Worm (Caenorhabditis elegans) whole organism, early embryonic: Measurements from ENCODE around the gene tag-335.

Source experiments
- B0310.2 ChIP-seq: sonication (generic microtip); optimal IDR thresholded peaks from 2 replicates; lab custom pipeline; 2016; ENCODE audit warnings: mild to moderate bottlenecking, missing genetic modification characterization, missing compliant biosample characterization
- F13C5.2 ChIP-seq: sonication (generic microtip); optimal IDR thresholded peaks from 2 replicates; lab custom pipeline; 2017; ENCODE audit warnings: mild to moderate bottlenecking, missing genetic modification characterization, inconsistent platforms, missing compliant biosample characterization
- aly-1 ChIP-seq: sonication (generic microtip); optimal IDR thresholded peaks from 2 replicates; lab custom pipeline; 2016; ENCODE audit warnings: missing genetic modification characterization, missing compliant biosample characterization
- ama-1 ChIP-seq: fragments of 150-350 bp; optimal IDR thresholded peaks from 2 replicates; lab custom pipeline; 2014
- ceh-13 ChIP-seq: fragments of 200-800 bp; sonication (Bioruptor generic); optimal IDR thresholded peaks from 2 replicates; lab custom pipeline; 2018; ENCODE audit warnings: mild to moderate bottlenecking, missing genetic modification characterization, missing compliant biosample characterization
- ceh-36 ChIP-seq: sonication (generic microtip); optimal IDR thresholded peaks from 2 replicates; lab custom pipeline; 2016; ENCODE audit warnings: missing genetic modification characterization, inconsistent platforms, missing compliant biosample characterization
- ets-7 ChIP-seq: sonication (generic microtip); optimal IDR thresholded peaks from 2 replicates; lab custom pipeline; 2016; ENCODE audit warnings: missing genotype, missing genetic modification characterization, missing compliant biosample characterization
- flt-1 ChIP-seq: fragments of 200-800 bp; sonication (Bioruptor generic); IDR thresholded peaks from 2 replicates; pipeline ENCODE4 v1.3.6; 2022; ENCODE audit warnings: missing genetic modification characterization, missing compliant biosample characterization
- hmbx-1 ChIP-seq: sonication (generic microtip); optimal IDR thresholded peaks from 2 replicates; lab custom pipeline; 2016; ENCODE audit warnings: mild to moderate bottlenecking, missing genetic modification characterization, missing compliant biosample characterization
- hmg-4 ChIP-seq: fragments of 200-800 bp; sonication (Bioruptor generic); optimal IDR thresholded peaks from 2 replicates; lab custom pipeline; 2018; ENCODE audit warnings: mild to moderate bottlenecking, missing genetic modification characterization, missing compliant biosample characterization
- hnd-1 ChIP-seq: sonication (generic microtip); optimal IDR thresholded peaks from 2 replicates; lab custom pipeline; 2016; ENCODE audit warnings: missing genetic modification characterization, missing compliant biosample characterization
- pes-1 ChIP-seq: fragments of 200-800 bp; sonication (Bioruptor generic); IDR thresholded peaks from 2 replicates; pipeline ENCODE4 v1.3.6; 2022; ENCODE audit warnings: missing genetic modification reagents, missing genetic modification characterization, missing compliant biosample characterization
- scrt-1 ChIP-seq: fragments of 200-800 bp; sonication (Bioruptor generic); IDR thresholded peaks from 2 replicates; pipeline ENCODE4 v1.3.6; 2022; ENCODE audit warnings: missing genetic modification characterization, missing compliant biosample characterization
- sea-1 ChIP-seq: fragments of 200-800 bp; sonication (Bioruptor generic); conservative IDR thresholded peaks from 2 replicates; pipeline ENCODE4 v1.3.6; 2022; ENCODE audit warnings: missing genetic modification characterization, missing compliant biosample characterization
- tbx-11 ChIP-seq: fragments of 200-800 bp; sonication (Bioruptor generic); IDR thresholded peaks from 2 replicates; pipeline ENCODE4 v1.3.6; 2022; ENCODE audit warnings: missing genetic modification characterization, missing compliant biosample characterization
- tbx-37 ChIP-seq: fragments of 200-800 bp; sonication (Bioruptor generic); conservative IDR thresholded peaks from 2 replicates; pipeline ENCODE4 v1.3.6; 2022; ENCODE audit warnings: missing genetic modification reagents, missing genetic modification characterization, missing compliant biosample characterization
- tra-4 ChIP-seq: sonication (generic microtip); optimal IDR thresholded peaks from 2 replicates; lab custom pipeline; 2017; ENCODE audit warnings: missing genetic modification characterization, missing compliant biosample characterization

tag-335 gene

ce11 chrIV:12275892-12276291 lies 2.5 kb downstream of the tag-335 start, which contains the start of gene vps-8:
TSS of gene vps-8 (minus strand) at chrIV:12275992.
- no peak for TF ChIP-seq tbx-37 (GFP tag; lab: Robert Waterston, UW)
- TF ChIP-seq tra-4 = no peak
- no peak for TF ChIP-seq ama-1

ce11 chrIV:12274365-12274764 lies 4.0 kb downstream of the tag-335 start:
- TF ChIP-seq B0310.2 (tag; lab: Kevin White, UChicago) (no peak), F13C5.2 (tag; lab: Kevin White, UChicago) (no peak), ama-1 (no peak), ceh-13 (no peak), scrt-1 (GFP tag; lab: Robert Waterston, UW) (no peak)

ce11 chrIV:12270392-12270791 lies 8.0 kb downstream of the tag-335 start, which contains the start of gene C42C1.3:
TSS of gene C42C1.3 (minus strand) at chrIV:12270492.
- TF ChIP-seq tbx-11 (GFP tag; lab: Robert Waterston, UW) (no peak), scrt-1 (GFP tag; lab: Robert Waterston, UW) (no peak), aly-1 (tag; lab: Kevin White, UChicago) (no peak), tra-4 (no peak), B0310.2 (tag; lab: Kevin White, UChicago) (no peak), F13C5.2 (tag; lab: Kevin White, UChicago) (no peak), flt-1 (GFP tag; lab: Robert Waterston, UW) (no peak), hmbx-1 (tag; lab: Kevin White, UChicago) (no peak), tbx-37 (GFP tag; lab: Robert Waterston, UW) (no peak), pes-1 (no peak), sea-1 (GFP tag; lab: Robert Waterston, UW) (no peak), ceh-13 (no peak), ets-7 (no peak), hmg-4 (GFP tag; lab: Kevin White, UChicago) (no peak), ama-1 (no peak), ceh-36 (no peak), hnd-1 (tag; lab: Kevin White, UChicago) (no peak)

DNA sequence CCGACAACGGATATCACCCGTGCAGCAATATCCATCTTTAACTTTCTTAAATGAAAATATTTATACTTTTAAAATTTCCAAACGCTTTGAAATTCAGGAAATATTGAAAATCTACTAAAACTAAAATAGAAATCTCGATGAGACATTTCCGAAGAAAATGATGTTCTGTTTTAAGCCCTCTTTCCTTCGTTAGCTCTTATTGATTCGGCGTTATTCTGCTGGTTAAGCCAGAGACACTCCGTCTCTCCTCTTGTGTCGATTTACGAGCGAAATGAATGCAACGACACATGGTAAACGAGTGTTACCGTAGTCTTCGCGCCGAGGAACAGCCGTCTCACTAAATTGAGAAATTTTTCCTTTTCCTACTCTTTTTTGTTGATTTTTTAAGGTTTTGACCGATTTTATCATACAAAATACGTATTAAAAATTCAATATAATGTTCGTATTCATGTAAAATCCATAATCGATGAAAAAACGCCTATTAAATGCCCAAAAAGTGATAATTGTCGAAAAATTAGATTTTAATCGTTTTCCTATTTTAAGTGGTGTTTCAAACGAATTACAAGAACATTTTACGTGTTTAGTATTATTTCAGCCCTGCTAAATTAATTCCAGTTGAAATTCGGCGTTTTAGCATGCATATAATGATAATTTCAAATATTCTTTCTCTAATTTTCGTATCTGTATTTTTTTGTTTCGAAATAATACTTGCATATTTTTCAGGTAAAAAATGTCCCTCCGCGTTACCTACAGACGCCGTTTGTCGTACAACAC lies 9.9 kb downstream of the tag-335 start, which contains the start of the genes ppm-1.H and rpl-34:
Gene ppm-1.H (minus strand): TSS at position 51 of the 774 bp plus-strand sequence.
Gene rpl-34 (plus strand): TSS at position 724 of the 774 bp plus-strand sequence.
- TF ChIP-seq F13C5.2 (tag; lab: Kevin White, UChicago) (peak; percentile 34), aly-1 (tag; lab: Kevin White, UChicago) (no peak)

- TF ChIP-seq ama-1 = no peak
- no peak for TF ChIP-seq sea-1 (GFP tag; lab: Robert Waterston, UW)
- no peak for TF ChIP-seq F13C5.2 (tag; lab: Kevin White, UChicago)
- no peak for TF ChIP-seq hnd-1 (tag; lab: Kevin White, UChicago)
- no peak for TF ChIP-seq pes-1
- no peak for TF ChIP-seq aly-1 (tag; lab: Kevin White, UChicago)
- TF ChIP-seq ceh-36 = no peak
- no peak for TF ChIP-seq hmg-4 (GFP tag; lab: Kevin White, UChicago)
- no peak for TF ChIP-seq tbx-37 (GFP tag; lab: Robert Waterston, UW)
- TF ChIP-seq ceh-13 = no peak
- TF ChIP-seq ets-7 = no peak
These were observed 12.5 kb downstream of the tag-335 start for ce11 chrIV:12265877-12266276.

ce11 chrIV:12261353-12261752 lies 17.0 kb downstream of the tag-335 start, which contains the start of gene sre-14:
TSS of gene sre-14 (minus strand) at chrIV:12261453.
- TF ChIP-seq ceh-36 (no peak), hnd-1 (tag; lab: Kevin White, UChicago) (no peak), hmg-4 (GFP tag; lab: Kevin White, UChicago) (no peak), B0310.2 (tag; lab: Kevin White, UChicago) (no peak), tbx-11 (GFP tag; lab: Robert Waterston, UW) (no peak), tra-4 (no peak), ceh-13 (no peak), pes-1 (no peak), scrt-1 (GFP tag; lab: Robert Waterston, UW) (no peak), ama-1 (no peak), ets-7 (no peak), flt-1 (GFP tag; lab: Robert Waterston, UW) (no peak), hmbx-1 (tag; lab: Kevin White, UChicago) (no peak)

DNA sequence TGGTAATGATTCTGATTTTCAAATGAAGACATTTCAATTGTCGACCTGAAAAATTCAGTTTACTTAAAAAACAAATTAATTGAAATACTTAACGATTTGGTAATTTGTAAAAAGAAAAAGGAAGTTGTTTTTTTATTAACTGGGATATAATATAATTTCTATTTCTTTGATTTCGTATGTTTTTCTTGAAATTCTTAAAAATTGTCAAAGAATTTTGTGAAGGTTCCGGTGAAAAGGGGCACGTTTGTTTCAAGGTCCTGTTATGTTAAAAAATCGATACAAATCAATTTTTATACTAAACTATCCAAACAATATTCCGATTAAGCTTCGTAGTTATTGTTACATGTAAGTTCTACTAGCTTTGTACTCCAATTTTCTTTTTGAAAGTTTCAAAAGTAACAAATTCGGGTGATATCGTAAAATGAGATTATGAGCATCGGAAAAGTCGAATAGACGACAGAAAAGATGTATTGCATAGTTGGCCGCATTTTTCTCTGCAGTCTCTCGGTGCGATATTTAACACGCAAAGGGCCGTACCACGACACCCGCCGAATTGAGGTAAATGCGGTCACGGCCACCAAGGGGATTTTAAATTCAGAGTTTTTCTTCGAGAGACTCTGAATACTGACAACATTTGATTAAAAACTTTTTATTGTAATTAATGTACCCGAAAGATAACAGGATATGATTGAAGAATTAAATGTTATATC lies 19.1 kb downstream of the tag-335 start, which contains the start of gene Y39C12A.9:
Gene Y39C12A.9 (minus strand): TSS at position 51 of the 710 bp plus-strand sequence.
- TF ChIP-seq scrt-1 (GFP tag; lab: Robert Waterston, UW) = no peak
- TF ChIP-seq F13C5.2 (tag; lab: Kevin White, UChicago) = no peak

ce11 chrIV:12252579-12252978 lies 25.8 kb downstream of the tag-335 start, which contains the start of gene dnj-26:
TSS of gene dnj-26 (minus strand) at chrIV:12252679.
- TF ChIP-seq hmbx-1 (tag; lab: Kevin White, UChicago) = no peak
- no peak for TF ChIP-seq ama-1
- TF ChIP-seq hmg-4 (GFP tag; lab: Kevin White, UChicago) = no peak
- no peak for TF ChIP-seq sea-1 (GFP tag; lab: Robert Waterston, UW)
- no peak for TF ChIP-seq ets-7
- no peak for TF ChIP-seq tra-4
- TF ChIP-seq pes-1 = no peak
- no peak for TF ChIP-seq scrt-1 (GFP tag; lab: Robert Waterston, UW)
- TF ChIP-seq ceh-13 = no peak
- no peak for TF ChIP-seq hnd-1 (tag; lab: Kevin White, UChicago)
- TF ChIP-seq tbx-11 (GFP tag; lab: Robert Waterston, UW) = no peak
- no peak for TF ChIP-seq B0310.2 (tag; lab: Kevin White, UChicago)
- TF ChIP-seq tbx-37 (GFP tag; lab: Robert Waterston, UW) = no peak
- no peak for TF ChIP-seq aly-1 (tag; lab: Kevin White, UChicago)
